Worm (Caenorhabditis elegans): ENCODE measurements around the gene C46F11.4.

Gene C46F11.4

ce11 chrIII:3619621-3620261 lies 44.4 kb downstream of the C46F11.4 start:
- TF ChIP-seq mep-1 (tag; optimal IDR thresholded peaks at IDR 0.05) (no peak), lin-32 (GFP tag; optimal IDR thresholded peaks at IDR 0.05) (no peak), unc-39 (tag; optimal IDR thresholded peaks at IDR 0.05) (no peak), ces-1 (GFP tag; optimal IDR thresholded peaks at IDR 0.05) (no peak), tbx-8 (GFP tag; optimal IDR thresholded peaks at IDR 0.05) (no peak)

ce11 chrIII:3612882-3613479 lies 51.1 kb downstream of the C46F11.4 start:
- no peak for TF ChIP-seq ham-2 (GFP tag; optimal IDR thresholded peaks at IDR 0.05)
- TF ChIP-seq nhr-28 (tag; optimal IDR thresholded peaks at IDR 0.05) = no peak

- TF ChIP-seq sptf-1 (tag; optimal IDR thresholded peaks at IDR 0.05) = peak; percentile 48
- no peak for TF ChIP-seq nhr-237 (tag; optimal IDR thresholded peaks at IDR 0.05)
Measured at ce11 chrIII:3612387-3612786, 51.7 kb downstream of the C46F11.4 start.

Data from whole organism, mixed stage, embryonic.